Fruit fly (Drosophila melanogaster) whole organism, pupa: ENCODE data around the gene Ras85D.

Experiments used
- CG10348 ChIP-seq: fragments of 200-800 bp; sonication (Bioruptor generic); IDR thresholded peaks from 2 replicates; pipeline ENCODE4 v1.3.6; 2022; ENCODE audit warnings: missing biosample characterization, missing genetic modification characterization
- CG12605 ChIP-seq: fragments of 200-800 bp; sonication (Bioruptor generic); IDR thresholded peaks from 2 replicates; pipeline ENCODE4 v1.3.6; 2022; ENCODE audit warnings: missing biosample characterization, missing genetic modification characterization
- CG13204 ChIP-seq: fragments of 200-800 bp; sonication (Bioruptor generic); optimal IDR thresholded peaks from 2 replicates; lab custom pipeline; 2018; ENCODE audit warnings: missing biosample characterization, mild to moderate bottlenecking, missing genetic modification characterization, moderate library complexity
- CG14655 ChIP-seq: fragments of 200-800 bp; sonication (Bioruptor generic); optimal IDR thresholded peaks from 3 replicates; lab custom pipeline; 2017; ENCODE audit warnings: mild to moderate bottlenecking, missing biosample characterization, missing genetic modification reagents, missing genetic modification characterization
- CG15710 ChIP-seq: fragments of 200-800 bp; sonication (Bioruptor generic); optimal IDR thresholded peaks from 2 replicates; lab custom pipeline; 2018; ENCODE audit warnings: missing biosample characterization, mild to moderate bottlenecking, missing genetic modification characterization, moderate library complexity
- CG17806 ChIP-seq: fragments of 200-800 bp; sonication (Bioruptor generic); optimal IDR thresholded peaks from 2 replicates; lab custom pipeline; 2018; ENCODE audit warnings: missing biosample characterization, mild to moderate bottlenecking, missing genetic modification characterization, moderate library complexity
- CG32121 ChIP-seq: fragments of 200-800 bp; sonication (Bioruptor generic); IDR thresholded peaks from 2 replicates; pipeline ENCODE4 v1.3.6; 2022; ENCODE audit warnings: missing biosample characterization, missing genetic modification characterization
- CG34367 ChIP-seq: fragments of 200-800 bp; sonication (Bioruptor generic); optimal IDR thresholded peaks from 2 replicates; lab custom pipeline; 2018; ENCODE audit warnings: missing biosample characterization, mild to moderate bottlenecking, missing genetic modification characterization
- CG4496 ChIP-seq: fragments of 200-800 bp; sonication (Bioruptor generic); IDR thresholded peaks from 3 replicates; pipeline ENCODE4 v1.3.6; 2022; ENCODE audit warnings: missing biosample characterization, missing genetic modification characterization
- CG8159 ChIP-seq: fragments of 200-800 bp; sonication (Bioruptor generic); optimal IDR thresholded peaks from 3 replicates; lab custom pipeline; 2018; ENCODE audit warnings: missing biosample characterization, mild to moderate bottlenecking, missing genetic modification characterization, moderate library complexity
- CG8301 ChIP-seq: fragments of 200-800 bp; sonication (Bioruptor generic); optimal IDR thresholded peaks from 2 replicates; lab custom pipeline; 2018; ENCODE audit warnings: missing biosample characterization, mild to moderate bottlenecking, missing genetic modification characterization
- CG9948 ChIP-seq: fragments of 200-800 bp; sonication (Bioruptor generic); optimal IDR thresholded peaks from 2 replicates; lab custom pipeline; 2018; ENCODE audit warnings: missing biosample characterization, mild to moderate bottlenecking, missing genetic modification characterization, moderate library complexity
- D1 ChIP-seq: fragments of 200-800 bp; sonication (Bioruptor generic); optimal IDR thresholded peaks from 2 replicates; lab custom pipeline; 2018; ENCODE audit warnings: missing biosample characterization, mild to moderate bottlenecking, missing genetic modification characterization, moderate library complexity
- EcR ChIP-seq: fragments of 200-800 bp; sonication (Bioruptor generic); optimal IDR thresholded peaks from 3 replicates; lab custom pipeline; 2019; ENCODE audit warnings: missing biosample characterization, missing genetic modification characterization, mild to moderate bottlenecking, moderate library complexity, missing genetic modification reagents
- Ets98B ChIP-seq: fragments of 200-800 bp; sonication (Bioruptor generic); IDR thresholded peaks from 2 replicates; pipeline ENCODE4 v1.3.6; 2022; ENCODE audit warnings: missing biosample characterization, missing genetic modification characterization
- Pif1A ChIP-seq: fragments of 200-800 bp; sonication (Bioruptor generic); optimal IDR thresholded peaks from 3 replicates; lab custom pipeline; 2016; ENCODE audit warnings: missing biosample characterization, missing genetic modification characterization
- Pif1B ChIP-seq: fragments of 200-800 bp; sonication (Bioruptor generic); optimal IDR thresholded peaks from 3 replicates; lab custom pipeline; 2016; ENCODE audit warnings: missing biosample characterization, missing genetic modification characterization
- Snoo ChIP-seq: fragments of 200-800 bp; sonication (Bioruptor generic); optimal IDR thresholded peaks from 3 replicates; lab custom pipeline; 2017; ENCODE audit warnings: missing biosample characterization, mild to moderate bottlenecking, missing genetic modification characterization, inconsistent platforms
- fd96Ca ChIP-seq: fragments of 200-800 bp; sonication (Bioruptor generic); IDR thresholded peaks from 3 replicates; pipeline ENCODE4 v1.3.6; 2022; ENCODE audit warnings: missing biosample characterization, missing genetic modification characterization
- gl ChIP-seq: fragments of 200-800 bp; sonication (Bioruptor generic); optimal IDR thresholded peaks from 2 replicates; lab custom pipeline; 2018; ENCODE audit warnings: missing biosample characterization, mild to moderate bottlenecking, missing genetic modification characterization
- rn ChIP-seq: fragments of 200-800 bp; sonication (Bioruptor generic); IDR thresholded peaks from 2 replicates; pipeline ENCODE4 v1.3.6; 2022; ENCODE audit warnings: missing biosample characterization, missing genetic modification characterization

Gene Ras85D

DNA sequence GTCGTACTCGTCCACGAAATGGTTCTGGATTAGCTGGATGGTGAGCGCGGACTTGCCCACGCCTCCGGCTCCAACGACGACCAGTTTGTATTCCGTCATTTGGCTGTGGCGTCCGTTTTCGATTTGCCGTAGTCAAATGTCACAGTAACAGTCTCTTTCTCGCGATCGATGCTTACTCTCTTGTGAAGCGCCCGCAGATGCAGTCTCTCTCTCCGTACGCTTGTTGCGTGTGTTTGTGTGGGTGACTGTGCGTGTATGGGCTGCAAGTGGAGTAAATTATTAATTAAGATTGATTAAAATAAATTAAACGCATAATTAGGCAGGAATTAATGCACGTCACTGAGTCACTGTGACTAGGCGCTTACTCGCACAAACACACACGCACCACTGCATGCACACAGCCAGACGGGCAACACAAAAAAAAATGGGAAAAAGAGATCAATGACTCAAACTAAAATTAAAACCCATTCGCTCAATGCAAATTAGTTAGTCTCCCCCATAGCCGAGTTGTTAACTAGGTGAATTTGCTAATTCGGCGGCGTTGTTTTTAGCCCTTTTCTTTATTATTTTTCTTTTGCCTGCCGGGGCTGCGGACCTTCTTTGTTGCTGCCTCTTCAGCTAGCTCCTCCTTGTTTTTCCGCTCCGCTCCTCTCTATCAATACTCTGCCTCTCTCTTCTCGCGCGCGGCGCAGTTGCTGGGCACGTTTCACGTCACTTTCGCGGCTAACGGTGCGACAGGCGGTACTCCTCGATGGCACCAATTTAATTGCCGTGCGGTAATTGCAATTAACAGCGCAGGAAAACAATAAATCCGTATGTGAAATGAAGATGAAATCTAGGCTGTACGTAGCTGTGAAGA is 445 bp downstream of the Ras85D start:
- TF ChIP-seq CG9948 (tag; lab: Kevin White, UChicago) (no peak), EcR (GFP tag; lab: Kevin White, UChicago) (peak; percentile 79)

dm6 chr3R:9510070-9510518 is 2.8 kb downstream of the Ras85D start, which contains the start of gene rump:
rump (minus strand) TSS chr3R:9510324.
- no peak for TF ChIP-seq Ets98B (GFP tag; lab: Robert Waterston, UW)
- no peak for TF ChIP-seq CG10348
- TF ChIP-seq CG13204 (GFP tag; lab: Kevin White, UChicago) = no peak
- TF ChIP-seq EcR (GFP tag; lab: Kevin White, UChicago) = no peak
- TF ChIP-seq fd96Ca (GFP tag; lab: Robert Waterston, UW) = no peak
- no peak for TF ChIP-seq CG12605 (GFP tag; lab: Robert Waterston, UW)
- TF ChIP-seq Snoo (tag; lab: Kevin White, UChicago) = no peak
- no peak for TF ChIP-seq CG34367 (tag; lab: Kevin White, UChicago)
- TF ChIP-seq CG8159 (tag; lab: Kevin White, UChicago) = no peak
- no peak for TF ChIP-seq CG15710 (tag; lab: Kevin White, UChicago)
- TF ChIP-seq rn = no peak
- TF ChIP-seq CG14655 (GFP tag; lab: Kevin White, UChicago) = no peak
- TF ChIP-seq Pif1B (GFP tag; lab: Kevin White, UChicago) = no peak
- TF ChIP-seq CG9948 (tag; lab: Kevin White, UChicago) = no peak
- no peak for TF ChIP-seq gl (tag; lab: Kevin White, UChicago)
- TF ChIP-seq CG4496 = no peak

DNA sequence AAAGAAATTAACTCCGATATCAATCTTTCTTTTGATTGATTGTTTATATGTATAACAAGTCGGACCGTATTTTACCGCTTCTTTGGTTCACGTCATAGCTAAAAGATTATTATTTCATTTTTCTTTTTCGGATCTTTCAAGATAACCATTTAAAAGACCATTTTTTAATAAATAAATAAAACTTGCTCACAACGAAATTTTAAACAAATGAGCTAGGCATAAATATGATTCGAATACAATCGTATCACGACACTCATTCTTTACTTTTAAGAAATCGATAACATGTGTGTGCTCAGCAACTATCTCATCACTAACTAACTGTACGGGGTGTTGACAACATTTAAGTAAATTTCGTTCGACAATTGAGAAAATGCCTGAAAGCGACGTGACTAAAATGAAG is 8.5 kb downstream of the Ras85D start, which contains the start of gene CG8149:
Gene CG8149 (plus strand): TSS at position 302 of the 400 bp plus-strand sequence.
- TF ChIP-seq CG8159 (tag; lab: Kevin White, UChicago) (no peak), Pif1A (GFP tag; lab: Kevin White, UChicago) (no peak), CG17806 (tag; lab: Kevin White, UChicago) (no peak), gl (tag; lab: Kevin White, UChicago) (no peak)

DNA sequence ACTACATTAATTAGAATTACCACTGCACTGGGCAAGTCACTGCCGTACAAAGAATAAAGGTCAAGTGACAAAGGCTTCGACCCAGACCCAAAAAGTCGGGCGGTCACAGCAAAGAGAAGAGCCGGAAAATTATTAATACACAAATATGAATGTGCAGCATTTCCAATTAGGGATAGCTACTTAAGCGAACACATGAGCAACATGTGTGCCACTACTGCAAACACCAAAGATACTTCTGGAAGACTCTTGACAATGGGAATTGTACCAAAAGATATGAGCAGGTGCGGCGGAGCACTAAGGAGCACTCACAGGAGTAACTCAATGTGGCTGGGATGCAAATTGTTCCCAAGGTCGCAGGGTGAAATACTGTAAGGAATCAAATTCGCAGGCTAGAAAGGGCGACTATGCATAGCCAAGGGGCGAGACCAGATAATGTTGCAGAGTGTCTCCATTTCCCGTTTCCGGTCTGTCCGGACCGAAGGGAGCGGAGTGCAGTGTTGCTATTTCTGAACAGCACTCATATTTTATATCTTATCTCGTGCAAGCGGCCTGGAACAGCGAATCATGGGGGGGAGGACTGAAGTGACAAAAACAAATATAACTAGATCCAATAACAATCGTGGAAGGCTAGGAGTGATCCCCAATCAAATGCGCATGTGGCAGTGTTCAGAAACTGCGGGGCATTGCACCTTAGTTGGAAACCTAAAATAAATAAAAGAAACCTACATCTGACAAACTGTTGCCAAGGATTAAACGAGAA is 9.4 kb downstream of the Ras85D start:
- TF ChIP-seq CG12605 (GFP tag; lab: Robert Waterston, UW) (no peak), CG15710 (tag; lab: Kevin White, UChicago) (no peak), CG10348 (no peak), CG13204 (GFP tag; lab: Kevin White, UChicago) (no peak), CG8301 (no peak), CG14655 (GFP tag; lab: Kevin White, UChicago) (no peak), CG32121 (GFP tag; lab: Robert Waterston, UW) (no peak), D1 (tag; lab: Kevin White, UChicago) (no peak), CG8159 (tag; lab: Kevin White, UChicago) (no peak), fd96Ca (GFP tag; lab: Robert Waterston, UW) (no peak), EcR (GFP tag; lab: Kevin White, UChicago) (peak; percentile 35), Pif1B (GFP tag; lab: Kevin White, UChicago) (no peak), Snoo (tag; lab: Kevin White, UChicago) (no peak), CG4496 (0 out of 3 replicates have a peak, but pooled peaks have one; percentile 8)

dm6 chr3R:9502416-9502763 is 10.5 kb downstream of the Ras85D start, which contains the start of gene RhoL:
RhoL (minus strand) TSS chr3R:9502581.
- TF ChIP-seq CG15710 (tag; lab: Kevin White, UChicago) = peak; percentile 2
- TF ChIP-seq CG13204 (GFP tag; lab: Kevin White, UChicago) = no peak
- peak; percentile 69 for TF ChIP-seq CG4496
- no peak for TF ChIP-seq rn
- TF ChIP-seq Pif1B (GFP tag; lab: Kevin White, UChicago) = peak; percentile 27
- TF ChIP-seq EcR (GFP tag; lab: Kevin White, UChicago) = peak; percentile 65
- peak; percentile 44 for TF ChIP-seq CG32121 (GFP tag; lab: Robert Waterston, UW)
- TF ChIP-seq CG34367 (tag; lab: Kevin White, UChicago) = peak; percentile 2
- TF ChIP-seq Ets98B (GFP tag; lab: Robert Waterston, UW) = peak; percentile 73; the same call in 1 of the 2 replicates
- no peak for TF ChIP-seq CG8301
- peak; percentile 83 for TF ChIP-seq CG12605 (GFP tag; lab: Robert Waterston, UW)
- no peak for TF ChIP-seq CG17806 (tag; lab: Kevin White, UChicago)
